Fruit fly (Drosophila melanogaster) whole organism, embryonic: Measurements from ENCODE around the gene SP1173.
A peak's percentile ranks its signal among the peaks of the same experiment; 100 is the strongest.

ENCODE experiments used
- BEAF-32 ChIP-seq: fragments of 200-800 bp; sonication (Bioruptor generic); optimal IDR thresholded peaks from 3 replicates; lab custom pipeline; 2017; ENCODE audit warnings: missing biosample characterization, missing genetic modification characterization, mild to moderate bottlenecking, moderate library complexity, missing genetic modification reagents
- Bteb2 ChIP-seq: fragments of 200-800 bp; sonication (Bioruptor generic); optimal IDR thresholded peaks from 2 replicates; lab custom pipeline; 2016; ENCODE audit warnings: missing biosample characterization, missing genetic modification characterization
- CG11456 ChIP-seq: fragments of 200-800 bp; sonication (Bioruptor generic); IDR thresholded peaks from 3 replicates; pipeline ENCODE4 v1.3.6; 2022; ENCODE audit warnings: missing biosample characterization, missing genetic modification characterization
- CG13624 ChIP-seq: fragments of 200-800 bp; sonication (Bioruptor generic); optimal IDR thresholded peaks from 2 replicates; lab custom pipeline; 2016; ENCODE audit warnings: missing biosample characterization, missing genetic modification characterization
- CG14014 ChIP-seq: fragments of 200-800 bp; sonication (Bioruptor generic); IDR thresholded peaks from 2 replicates; pipeline ENCODE4 v1.3.6; 2022; ENCODE audit warnings: missing biosample characterization, missing genetic modification characterization
- CG14441 ChIP-seq: fragments of 200-800 bp; sonication (Bioruptor generic); IDR thresholded peaks from 2 replicates; pipeline ENCODE4 v1.3.6; 2022; ENCODE audit warnings: missing biosample characterization, missing genetic modification characterization
- CG15073 ChIP-seq: fragments of 200-800 bp; sonication (Bioruptor generic); optimal IDR thresholded peaks from 2 replicates; lab custom pipeline; 2016; ENCODE audit warnings: missing biosample characterization, missing genetic modification characterization
- CG15269 ChIP-seq: fragments of 200-800 bp; sonication (Bioruptor generic); optimal IDR thresholded peaks from 2 replicates; lab custom pipeline; 2018; ENCODE audit warnings: missing biosample characterization, mild to moderate bottlenecking, missing genetic modification characterization, moderate library complexity
- CG15696 ChIP-seq: fragments of 200-800 bp; sonication (Bioruptor generic); optimal IDR thresholded peaks from 2 replicates; lab custom pipeline; 2019; ENCODE audit warnings: missing biosample characterization, mild to moderate bottlenecking, missing genetic modification characterization, moderate library complexity
- CG16815 ChIP-seq: fragments of 200-800 bp; sonication (Bioruptor generic); optimal IDR thresholded peaks from 3 replicates; lab custom pipeline; 2017; ENCODE audit warnings: missing biosample characterization, mild to moderate bottlenecking, missing genetic modification characterization
- CG2129 ChIP-seq: fragments of 200-800 bp; sonication (Bioruptor generic); IDR thresholded peaks from 2 replicates; pipeline ENCODE4 v1.3.6; 2022; ENCODE audit warnings: missing biosample characterization, missing genetic modification characterization; ENCODE audit not compliant: partially characterized antibody
- CG2199 ChIP-seq: fragments of 200-800 bp; sonication (Bioruptor generic); IDR thresholded peaks from 3 replicates; pipeline ENCODE4 v1.3.6; 2022; ENCODE audit warnings: missing biosample characterization, missing genetic modification characterization
- CG2678 ChIP-seq: fragments of 200-800 bp; sonication (Bioruptor generic); optimal IDR thresholded peaks from 3 replicates; lab custom pipeline; 2019; ENCODE audit warnings: missing biosample characterization, mild to moderate bottlenecking, missing genetic modification characterization, moderate library complexity
- CG3163 ChIP-seq: fragments of 200-800 bp; sonication (Bioruptor generic); optimal IDR thresholded peaks from 3 replicates; lab custom pipeline; 2016; ENCODE audit warnings: missing biosample characterization, missing genetic modification characterization
- CG32772 ChIP-seq: fragments of 200-800 bp; sonication (Bioruptor generic); IDR thresholded peaks from 2 replicates; pipeline ENCODE4 v1.3.6; 2022; ENCODE audit warnings: missing biosample characterization, missing genetic modification characterization
- CG34376 ChIP-seq: fragments of 200-800 bp; sonication (Bioruptor generic); optimal IDR thresholded peaks from 2 replicates; lab custom pipeline; 2018; ENCODE audit warnings: missing biosample characterization, mild to moderate bottlenecking, missing genetic modification characterization
- CG5245 ChIP-seq: fragments of 200-800 bp; sonication (Bioruptor generic); optimal IDR thresholded peaks from 3 replicates; lab custom pipeline; 2016; ENCODE audit warnings: missing biosample characterization, missing genetic modification characterization
- CG5953 ChIP-seq: fragments of 200-800 bp; sonication (Bioruptor generic); IDR thresholded peaks from 2 replicates; pipeline ENCODE4 v1.3.6; 2022; ENCODE audit warnings: missing biosample characterization, missing genetic modification characterization
- Dek ChIP-seq: fragments of 200-800 bp; sonication (Bioruptor generic); optimal IDR thresholded peaks from 3 replicates; lab custom pipeline; 2019; ENCODE audit warnings: missing biosample characterization, mild to moderate bottlenecking, missing genetic modification characterization, moderate library complexity
- ERR ChIP-seq: fragments of 200-800 bp; sonication (Bioruptor generic); optimal IDR thresholded peaks from 2 replicates; lab custom pipeline; 2016; ENCODE audit warnings: missing biosample characterization, missing genetic modification characterization
- Ets65A ChIP-seq: fragments of 200-800 bp; sonication (Bioruptor generic); peaks from one replicate; lab custom pipeline; 2016; ENCODE audit warnings: missing biosample characterization, missing genetic modification characterization
- Fer1 ChIP-seq: fragments of 200-800 bp; sonication (Bioruptor generic); optimal IDR thresholded peaks from 2 replicates; lab custom pipeline; 2017; ENCODE audit warnings: missing biosample characterization, mild to moderate bottlenecking, missing genetic modification characterization
- Hand ChIP-seq: fragments of 200-800 bp; sonication (Bioruptor generic); optimal IDR thresholded peaks from 2 replicates; lab custom pipeline; 2017; ENCODE audit warnings: mild to moderate bottlenecking, missing biosample characterization, missing genetic modification reagents, missing genetic modification characterization
- Hr51 ChIP-seq, 2 experiments: fragments of 200-800 bp; sonication (Bioruptor generic); optimal IDR thresholded peaks; 2 replicates in 1 of 2; 3 replicates in 1 of 2; lab custom pipeline; 2016 to 2018; ENCODE audit warnings: missing biosample characterization in 2 of 2, missing genetic modification characterization in 2 of 2, mild to moderate bottlenecking in 1 of 2, moderate library complexity in 1 of 2
- Kr ChIP-seq: fragments of 200-800 bp; sonication (Bioruptor generic); optimal IDR thresholded peaks from 2 replicates; lab custom pipeline; 2017; ENCODE audit warnings: missing biosample characterization, mild to moderate bottlenecking, missing genetic modification characterization
- MBD-R2 ChIP-seq: fragments of 200-800 bp; sonication (Bioruptor generic); IDR thresholded peaks from 2 replicates; pipeline ENCODE4 v1.3.6; 2022; ENCODE audit warnings: missing biosample characterization, missing genetic modification characterization
- Nf-YC ChIP-seq: fragments of 200-800 bp; optimal IDR thresholded peaks from 3 replicates; lab custom pipeline; 2019; ENCODE audit warnings: missing biosample characterization, mild to moderate bottlenecking, missing genetic modification characterization, moderate library complexity
- Oli ChIP-seq: fragments of 200-800 bp; sonication (Bioruptor generic); optimal IDR thresholded peaks from 2 replicates; lab custom pipeline; 2018; ENCODE audit warnings: missing biosample characterization, mild to moderate bottlenecking, missing genetic modification characterization, moderate library complexity
- Ptx1 ChIP-seq: fragments of 200-800 bp; sonication (Bioruptor generic); IDR thresholded peaks from 2 replicates; pipeline ENCODE4 v1.3.6; 2022; ENCODE audit warnings: missing biosample characterization, missing genetic modification characterization
- Scr ChIP-seq: fragments of 200-800 bp; sonication (Bioruptor generic); IDR thresholded peaks from 2 replicates; pipeline ENCODE4 v1.3.6; 2022; ENCODE audit warnings: missing biosample characterization, missing genetic modification characterization; ENCODE audit not compliant: partially characterized antibody
- Sox102F ChIP-seq: fragments of 200-800 bp; sonication (Bioruptor generic); optimal IDR thresholded peaks from 2 replicates; lab custom pipeline; 2018; ENCODE audit warnings: missing biosample characterization, mild to moderate bottlenecking, missing genetic modification characterization, moderate library complexity
- Ssrp ChIP-seq: fragments of 200-800 bp; sonication (Bioruptor generic); optimal IDR thresholded peaks from 2 replicates; lab custom pipeline; 2018; ENCODE audit warnings: missing biosample characterization, mild to moderate bottlenecking, missing genetic modification characterization, moderate library complexity
- dmrt11E ChIP-seq: fragments of 200-800 bp; sonication (Bioruptor generic); optimal IDR thresholded peaks from 3 replicates; lab custom pipeline; 2018; ENCODE audit warnings: missing biosample characterization, mild to moderate bottlenecking, missing genetic modification characterization, moderate library complexity
- dmrt99B ChIP-seq: fragments of 200-800 bp; sonication (Bioruptor generic); optimal IDR thresholded peaks from 2 replicates; lab custom pipeline; 2018; ENCODE audit warnings: missing biosample characterization, mild to moderate bottlenecking, missing genetic modification characterization, moderate library complexity
- gcm2 ChIP-seq: fragments of 200-800 bp; sonication (Bioruptor generic); optimal IDR thresholded peaks from 2 replicates; lab custom pipeline; 2016; ENCODE audit warnings: missing biosample characterization, missing genetic modification characterization
- gsb-n ChIP-seq: fragments of 200-800 bp; sonication (Bioruptor generic); optimal IDR thresholded peaks from 3 replicates; lab custom pipeline; 2018; ENCODE audit warnings: missing biosample characterization, mild to moderate bottlenecking, missing genetic modification characterization
- hkb ChIP-seq, 2 experiments: fragments of 200-800 bp in 1 of 2; fragments of >200 bp in 1 of 2; sonication (Bioruptor generic) in 1 of 2; IDR thresholded peaks in 1 of 2; optimal IDR thresholded peaks in 1 of 2; 2 replicates each; pipeline versions ENCODE4 v1.3.6 to Lab custom; 2017 to 2022; ENCODE audit warnings: missing biosample characterization in 1 of 2, missing genetic modification characterization in 1 of 2
- jumu ChIP-seq: fragments of 200-800 bp; sonication (Bioruptor generic); optimal IDR thresholded peaks from 3 replicates; lab custom pipeline; 2016; ENCODE audit warnings: missing biosample characterization, missing genetic modification characterization
- lov ChIP-seq, 2 experiments: fragments of 200-800 bp in 1 of 2; fragments of >200 bp in 1 of 2; sonication (Bioruptor generic) in 1 of 2; IDR thresholded peaks in 1 of 2; optimal IDR thresholded peaks in 1 of 2; 2 replicates in 1 of 2; 3 replicates in 1 of 2; pipeline versions ENCODE4 v1.3.6 to Lab custom; 2017 to 2022; ENCODE audit warnings: missing biosample characterization in 1 of 2, missing genetic modification characterization in 1 of 2
- rib ChIP-seq: fragments of 200-800 bp; sonication (Bioruptor generic); IDR thresholded peaks from 2 replicates; pipeline ENCODE4 v1.3.6; 2022; ENCODE audit warnings: missing biosample characterization, missing genetic modification characterization
- run ChIP-seq: fragments of 200-800 bp; sonication (Bioruptor generic); optimal IDR thresholded peaks from 3 replicates; lab custom pipeline; 2018; ENCODE audit warnings: missing biosample characterization, mild to moderate bottlenecking, missing genetic modification characterization
- salm ChIP-seq: fragments of 200-800 bp; sonication (Bioruptor generic); optimal IDR thresholded peaks from 2 replicates; lab custom pipeline; 2018; ENCODE audit warnings: missing biosample characterization, mild to moderate bottlenecking, missing genetic modification characterization
- sqz ChIP-seq: fragments of 200-800 bp; sonication (Bioruptor generic); optimal IDR thresholded peaks from 3 replicates; lab custom pipeline; 2018; ENCODE audit warnings: missing biosample characterization, mild to moderate bottlenecking, missing genetic modification characterization
- stwl ChIP-seq: fragments of 200-800 bp; sonication (Bioruptor generic); optimal IDR thresholded peaks from 3 replicates; lab custom pipeline; 2018; ENCODE audit warnings: missing biosample characterization, mild to moderate bottlenecking, missing genetic modification characterization, moderate library complexity
- ttk ChIP-seq: fragments of 200-800 bp; sonication (Bioruptor generic); IDR thresholded peaks from 2 replicates; pipeline ENCODE4 v2.1.2; 2022; ENCODE audit warnings: missing biosample characterization, missing genetic modification characterization
- usp ChIP-seq: fragments of >200 bp; optimal IDR thresholded peaks from 2 replicates; lab custom pipeline; 2017; ENCODE audit warnings: missing biosample characterization, missing genetic modification characterization
- wor ChIP-seq: fragments of 200-800 bp; sonication (Bioruptor generic); IDR thresholded peaks from 2 replicates; pipeline ENCODE4 v1.3.6; 2022; ENCODE audit warnings: missing biosample characterization, missing genetic modification characterization
- yki ChIP-seq: fragments of >200 bp; optimal IDR thresholded peaks from 3 replicates; lab custom pipeline; 2018
- zen2 ChIP-seq: fragments of 200-800 bp; sonication (Bioruptor generic); IDR thresholded peaks from 3 replicates; pipeline ENCODE4 v1.3.6; 2022; ENCODE audit warnings: missing biosample characterization, missing genetic modification characterization; ENCODE audit not compliant: partially characterized antibody
- zfh2 ChIP-seq: fragments of 200-800 bp; sonication (Bioruptor generic); optimal IDR thresholded peaks from 2 replicates; lab custom pipeline; 2016; ENCODE audit warnings: missing biosample characterization, missing genetic modification characterization

Gene SP1173

DNA sequence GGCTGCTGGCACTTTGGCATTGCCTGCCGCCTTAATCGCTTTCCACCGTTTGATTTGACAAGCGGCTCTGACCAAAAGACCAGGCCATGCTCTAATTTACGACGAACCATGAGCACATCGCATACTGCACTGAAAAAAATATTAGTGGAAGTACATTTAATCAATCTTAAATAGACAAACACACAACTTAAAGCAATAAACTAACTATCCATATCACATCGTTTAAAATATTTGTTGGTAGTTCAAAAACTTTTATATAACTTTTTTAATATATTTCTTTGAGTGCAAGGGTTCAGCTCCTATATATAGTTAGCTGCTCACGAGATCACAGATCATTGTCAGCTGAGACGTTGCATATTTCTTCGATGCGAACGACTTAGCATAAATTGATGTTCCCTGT, 2.5 kb upstream of the SP1173 start (continued):
- TF ChIP-seq CG14014 = no peak; the same call in 1 of the 2 replicates
- no peak for TF ChIP-seq gcm2 (GFP tag; lab: Kevin White, UChicago)
- peak; percentile 29 for TF ChIP-seq sqz (GFP tag; lab: Kevin White, UChicago)
- TF ChIP-seq Kr (GFP tag; lab: Kevin White, UChicago) = no peak
- TF ChIP-seq Nf-YC (tag; lab: Kevin White, UChicago) = peak; percentile 63
- TF ChIP-seq CG14441 = 0 out of 2 replicates have a peak, but pooled peaks have one; percentile 11
- TF ChIP-seq CG5245 (GFP tag; lab: Kevin White, UChicago) = peak; percentile 36
- TF ChIP-seq CG5953 (GFP tag; lab: Robert Waterston, UW) = 0 out of 2 replicates have a peak, but pooled peaks have one; percentile 18
- no peak for TF ChIP-seq jumu (GFP tag; lab: Kevin White, UChicago)
- peak; percentile 45 for TF ChIP-seq salm (tag; lab: Kevin White, UChicago)
- TF ChIP-seq Scr = no peak
- TF ChIP-seq CG11456 = no peak
- no peak for TF ChIP-seq ERR (GFP tag; lab: Kevin White, UChicago)
- TF ChIP-seq zen2 (GFP tag; lab: Robert Waterston, UW) = no peak
- TF ChIP-seq hkb (optimal IDR thresholded peaks at IDR 0.05; lab: Kevin White, UChicago) = no peak
- TF ChIP-seq hkb (GFP tag; IDR thresholded peaks at IDR 0.05; lab: Robert Waterston, UW) = peak; percentile 76
- TF ChIP-seq MBD-R2 (GFP tag; lab: Robert Waterston, UW) = no peak; the same call in 1 of the 2 replicates
- TF ChIP-seq Sox102F = peak; percentile 85
- peak; percentile 35 for TF ChIP-seq CG15696 (tag; lab: Kevin White, UChicago)
- no peak for TF ChIP-seq Dek
- no peak for TF ChIP-seq lov (optimal IDR thresholded peaks at IDR 0.05; lab: Kevin White, UChicago)
- TF ChIP-seq lov (GFP tag; IDR thresholded peaks at IDR 0.05; lab: Robert Waterston, UW) = no peak
- peak; percentile 34 for TF ChIP-seq CG13624
- TF ChIP-seq Hr51 (GFP tag; optimal IDR thresholded peaks at IDR 0.05; lab: Kevin White, UChicago) = peak in 1 of 2 experiments; percentile 86
- peak; percentile 28 for TF ChIP-seq CG16815 (GFP tag; lab: Kevin White, UChicago)
- no peak for TF ChIP-seq CG3163
- TF ChIP-seq CG15269 (tag; lab: Kevin White, UChicago) = peak; percentile 81
- peak; percentile 81 for TF ChIP-seq CG2678 (tag; lab: Kevin White, UChicago)
- TF ChIP-seq dmrt11E (tag; lab: Kevin White, UChicago) = peak; percentile 53
- no peak for TF ChIP-seq CG34376 (GFP tag; lab: Kevin White, UChicago)
- TF ChIP-seq gsb-n (tag; lab: Kevin White, UChicago) = peak; percentile 11
- TF ChIP-seq CG2199 (GFP tag; lab: Robert Waterston, UW) = 0 out of 3 replicates have a peak, but pooled peaks have one; percentile 45
- TF ChIP-seq Ptx1 (GFP tag; lab: Robert Waterston, UW) = peak; percentile 68
- TF ChIP-seq stwl (tag; lab: Kevin White, UChicago) = no peak
- peak; percentile 64 for TF ChIP-seq Ssrp (tag; lab: Kevin White, UChicago)
- no peak for TF ChIP-seq usp (GFP tag; lab: Kevin White, UChicago)
- TF ChIP-seq Ets65A = peak; percentile 92
- no peak for TF ChIP-seq wor (GFP tag; lab: Robert Waterston, UW)
- no peak for TF ChIP-seq BEAF-32 (GFP tag; lab: Kevin White, UChicago)
- peak; percentile 77 for TF ChIP-seq dmrt99B (tag; lab: Kevin White, UChicago)
- no peak for TF ChIP-seq Hand
- no peak for TF ChIP-seq CG2129 (GFP tag; lab: Robert Waterston, UW)
- TF ChIP-seq zfh2 (GFP tag; lab: Kevin White, UChicago) = no peak
- TF ChIP-seq run (tag; lab: Kevin White, UChicago) = peak; percentile 35
- peak; percentile 31 for TF ChIP-seq Bteb2
- TF ChIP-seq rib (GFP tag; lab: Robert Waterston, UW) = no peak
- peak; percentile 61 for TF ChIP-seq CG32772 (GFP tag; lab: Robert Waterston, UW)
- TF ChIP-seq CG15073 (GFP tag; lab: Kevin White, UChicago) = no peak
- peak; percentile 54 for TF ChIP-seq Fer1 (GFP tag; lab: Kevin White, UChicago)
- peak; percentile 69 for TF ChIP-seq ttk (GFP tag; lab: Robert Waterston, UW)
- TF ChIP-seq Oli (tag; lab: Kevin White, UChicago) = peak; percentile 70
- TF ChIP-seq yki (lab: Kevin White, UChicago) = no peak
